Worm (Caenorhabditis elegans) whole organism, mixed stage, embryonic: ENCODE results near the gene suca-1.
A peak's percentile ranks its signal among the peaks of the same experiment; 100 is the strongest.

Source experiments
- M03D4.4 ChIP-seq: sonication (generic microtip); optimal IDR thresholded peaks from 2 replicates; lab custom pipeline; 2017; ENCODE audit warnings: mild to moderate bottlenecking, missing genetic modification characterization, missing compliant biosample characterization
- bed-3 ChIP-seq: fragments of 200-800 bp; sonication (Bioruptor generic); optimal IDR thresholded peaks from 3 replicates; lab custom pipeline; 2018; ENCODE audit warnings: mild to moderate bottlenecking, missing genetic modification characterization, moderate library complexity, missing compliant biosample characterization
- blmp-1 ChIP-seq: fragments of 150-350 bp; optimal IDR thresholded peaks from 2 replicates; lab custom pipeline; 2014; ENCODE audit warnings: missing biosample characterization, missing genetic modification characterization
- ceh-39 ChIP-seq: fragments of 150-350 bp; optimal IDR thresholded peaks from 2 replicates; lab custom pipeline; 2014; ENCODE audit warnings: missing biosample characterization, missing genetic modification characterization
- ceh-83 ChIP-seq: fragments of 200-800 bp; sonication (Bioruptor generic); optimal IDR thresholded peaks from 2 replicates; lab custom pipeline; 2018; ENCODE audit warnings: mild to moderate bottlenecking, missing genetic modification characterization, missing compliant biosample characterization
- ces-1 ChIP-seq: fragments of 150-350 bp; optimal IDR thresholded peaks from 2 replicates; lab custom pipeline; 2014; ENCODE audit warnings: missing biosample characterization, missing genetic modification reagents, missing genetic modification characterization
- cnd-1 ChIP-seq: fragments of 200-800 bp; sonication (Bioruptor generic); optimal IDR thresholded peaks from 2 replicates; lab custom pipeline; 2018; ENCODE audit warnings: mild to moderate bottlenecking, missing genetic modification characterization, missing compliant biosample characterization
- drap-1 ChIP-seq: fragments of 200-800 bp; sonication (Bioruptor generic); optimal IDR thresholded peaks from 3 replicates; lab custom pipeline; 2018; ENCODE audit warnings: mild to moderate bottlenecking, missing genetic modification characterization, missing compliant biosample characterization
- elt-1 ChIP-seq: sonication (generic microtip); optimal IDR thresholded peaks from 2 replicates; lab custom pipeline; 2017; ENCODE audit warnings: missing genetic modification characterization, mild to moderate bottlenecking, missing compliant biosample characterization, antibody characterized with exemption, moderate library complexity, borderline replicate concordance; ENCODE audit not compliant: insufficient read depth
- elt-3 ChIP-seq: fragments of 150-350 bp; optimal IDR thresholded peaks from 2 replicates; lab custom pipeline; 2014; ENCODE audit warnings: missing biosample characterization, missing genetic modification characterization
- flh-1 ChIP-seq: fragments of 200-800 bp; sonication (Bioruptor generic); optimal IDR thresholded peaks from 2 replicates; lab custom pipeline; 2018; ENCODE audit warnings: mild to moderate bottlenecking, missing genetic modification characterization, moderate library complexity, missing compliant biosample characterization
- ham-2 ChIP-seq: fragments of 200-800 bp; sonication (Bioruptor generic); optimal IDR thresholded peaks from 2 replicates; lab custom pipeline; 2018; ENCODE audit warnings: mild to moderate bottlenecking, missing genetic modification characterization, missing compliant biosample characterization
- hlh-1 ChIP-seq: fragments of 150-350 bp; optimal IDR thresholded peaks from 2 replicates; lab custom pipeline; 2014; ENCODE audit warnings: missing biosample characterization, missing genetic modification reagents, missing genetic modification characterization
- lin-13 ChIP-seq: fragments of 150-350 bp; optimal IDR thresholded peaks from 2 replicates; lab custom pipeline; 2014; ENCODE audit warnings: missing biosample characterization, missing genetic modification characterization
- lin-32 ChIP-seq: fragments of 200-800 bp; sonication (Bioruptor generic); optimal IDR thresholded peaks from 2 replicates; lab custom pipeline; 2018; ENCODE audit warnings: mild to moderate bottlenecking, missing genetic modification characterization, missing compliant biosample characterization
- lsy-2 ChIP-seq: fragments of 150-350 bp; optimal IDR thresholded peaks from 2 replicates; lab custom pipeline; 2014; ENCODE audit warnings: missing biosample characterization, missing genetic modification characterization
- mab-5 ChIP-seq: fragments of 150-350 bp; optimal IDR thresholded peaks from 2 replicates; lab custom pipeline; 2014; ENCODE audit warnings: missing biosample characterization, missing genetic modification characterization
- mep-1 ChIP-seq: fragments of 150-350 bp; optimal IDR thresholded peaks from 2 replicates; lab custom pipeline; 2017; ENCODE audit warnings: missing biosample characterization, missing genetic modification reagents, missing genetic modification characterization, inconsistent platforms
- mls-2 ChIP-seq: sonication (generic microtip); optimal IDR thresholded peaks from 2 replicates; lab custom pipeline; 2016; ENCODE audit warnings: mild to moderate bottlenecking, missing genetic modification characterization, moderate library complexity, missing compliant biosample characterization
- nhr-12 ChIP-seq: fragments of 150-350 bp; optimal IDR thresholded peaks from 2 replicates; lab custom pipeline; 2014; ENCODE audit warnings: missing biosample characterization, missing genetic modification characterization
- nhr-2 ChIP-seq: fragments of 150-350 bp; optimal IDR thresholded peaks from 2 replicates; lab custom pipeline; 2014; ENCODE audit warnings: missing biosample characterization, missing genetic modification characterization
- nhr-237 ChIP-seq: fragments of 150-350 bp; optimal IDR thresholded peaks from 2 replicates; lab custom pipeline; 2014; ENCODE audit warnings: missing biosample characterization, missing genetic modification characterization
- nhr-28 ChIP-seq: fragments of 150-350 bp; optimal IDR thresholded peaks from 2 replicates; lab custom pipeline; 2014; ENCODE audit warnings: missing biosample characterization, missing genetic modification characterization
- nhr-76 ChIP-seq: sonication (generic microtip); optimal IDR thresholded peaks from 2 replicates; lab custom pipeline; 2017; ENCODE audit warnings: missing biosample characterization, missing genetic modification characterization
- pha-4 ChIP-seq: fragments of 150-350 bp; optimal IDR thresholded peaks from 2 replicates; lab custom pipeline; 2018; ENCODE audit warnings: missing biosample characterization, missing genetic modification reagents, missing genetic modification characterization
- sem-2 ChIP-seq: fragments of 200-800 bp; sonication (Bioruptor generic); optimal IDR thresholded peaks from 2 replicates; lab custom pipeline; 2018; ENCODE audit warnings: mild to moderate bottlenecking, missing genetic modification characterization, missing compliant biosample characterization
- snpc-4 ChIP-seq: fragments of 150-350 bp; optimal IDR thresholded peaks from 2 replicates; lab custom pipeline; 2014; ENCODE audit warnings: missing biosample characterization, missing genetic modification characterization
- tbx-8 ChIP-seq: fragments of 200-800 bp; sonication (Bioruptor generic); optimal IDR thresholded peaks from 2 replicates; lab custom pipeline; 2018; ENCODE audit warnings: mild to moderate bottlenecking, missing genetic modification characterization, moderate library complexity, missing compliant biosample characterization
- unc-120 ChIP-seq: sonication (generic microtip); optimal IDR thresholded peaks from 2 replicates; lab custom pipeline; 2017; ENCODE audit warnings: missing genetic modification characterization, missing compliant biosample characterization; ENCODE audit not compliant: poor library complexity, severe bottlenecking
- unc-39 ChIP-seq: fragments of 150-350 bp; optimal IDR thresholded peaks from 2 replicates; lab custom pipeline; 2014; ENCODE audit warnings: missing biosample characterization, missing genetic modification characterization
- unc-62 ChIP-seq: fragments of 150-350 bp; optimal IDR thresholded peaks from 2 replicates; lab custom pipeline; 2014; ENCODE audit warnings: missing biosample characterization, missing genetic modification reagents, missing genetic modification characterization
- zip-8 ChIP-seq: fragments of 150-350 bp; optimal IDR thresholded peaks from 2 replicates; lab custom pipeline; 2014; ENCODE audit warnings: missing biosample characterization, missing genetic modification characterization
- ztf-11 ChIP-seq: fragments of 150-350 bp; optimal IDR thresholded peaks from 2 replicates; lab custom pipeline; 2014; ENCODE audit warnings: missing biosample characterization, missing genetic modification characterization

Gene suca-1

ce11 chrX:10903416-10903815, 3.5 kb upstream of the suca-1 start:
- TF ChIP-seq nhr-12 (no peak), ztf-11 (tag; lab: Kevin White, UChicago) (no peak), snpc-4 (tag; lab: Kevin White, UChicago) (no peak), unc-39 (tag; lab: Kevin White, UChicago) (no peak), M03D4.4 (tag; lab: Kevin White, UChicago) (no peak), lsy-2 (no peak)

ce11 chrX:10902723-10903322, 2.9 kb upstream of the suca-1 start, which contains the start of gene acbp-3:
Gene acbp-3 (plus strand): TSS chrX:10903272.
- TF ChIP-seq sem-2 (GFP tag; lab: Kevin White, UChicago) (no peak), nhr-76 (tag; lab: Kevin White, UChicago) (no peak), zip-8 (tag; lab: Kevin White, UChicago) (no peak), lin-32 (GFP tag; lab: Kevin White, UChicago) (no peak), M03D4.4 (tag; lab: Kevin White, UChicago) (no peak)

ce11 chrX:10901766-10902165, 1.9 kb upstream of the suca-1 start:
- TF ChIP-seq lin-32 (GFP tag; lab: Kevin White, UChicago) (no peak), blmp-1 (no peak), unc-120 (no peak), zip-8 (tag; lab: Kevin White, UChicago) (no peak), ces-1 (no peak), nhr-2 (tag; lab: Kevin White, UChicago) (no peak), mab-5 (tag; lab: Kevin White, UChicago) (no peak), pha-4 (tag; lab: Kevin White, UChicago) (no peak), mep-1 (no peak), ham-2 (no peak)

- TF ChIP-seq pha-4 (tag; lab: Kevin White, UChicago) = no peak
- TF ChIP-seq unc-62 (GFP tag; lab: Kevin White, UChicago) = peak; percentile 72
- TF ChIP-seq hlh-1 = peak; percentile 74
- TF ChIP-seq lin-32 (GFP tag; lab: Kevin White, UChicago) = no peak
- TF ChIP-seq M03D4.4 (tag; lab: Kevin White, UChicago) = peak; percentile 27
- peak; percentile 69 for TF ChIP-seq ces-1
- peak; percentile 86 for TF ChIP-seq unc-120
- TF ChIP-seq mep-1 = peak; percentile 72
- peak; percentile 35 for TF ChIP-seq nhr-12
- peak; percentile 18 for TF ChIP-seq cnd-1
- TF ChIP-seq mls-2 (tag; lab: Kevin White, UChicago) = peak; percentile 25
- no peak for TF ChIP-seq elt-3 (tag; lab: Kevin White, UChicago)
- peak; percentile 45 for TF ChIP-seq drap-1
Observed at ce11 chrX:10900952-10901351, 1.0 kb upstream of the suca-1 start.

- TF ChIP-seq bed-3 (no peak), lin-32 (GFP tag; lab: Kevin White, UChicago) (no peak), nhr-237 (no peak), ceh-39 (tag; lab: Kevin White, UChicago) (no peak), snpc-4 (tag; lab: Kevin White, UChicago) (no peak)
Observed at ce11 chrX:10896498-10896897, 3.4 kb downstream of the suca-1 start, which contains the start of gene haly-1. Gene haly-1 (minus strand): TSS chrX:10896598.

ce11 chrX:10891890-10892289, 8.0 kb downstream of the suca-1 start, which contains the start of gene F47B10.3:
Gene F47B10.3 (plus strand): TSS chrX:10892190.
- TF ChIP-seq lin-32 (GFP tag; lab: Kevin White, UChicago) (no peak), unc-62 (GFP tag; lab: Kevin White, UChicago) (no peak), bed-3 (no peak), nhr-28 (tag; lab: Kevin White, UChicago) (no peak), nhr-237 (no peak), mls-2 (tag; lab: Kevin White, UChicago) (no peak), tbx-8 (no peak), ces-1 (no peak), ceh-83 (GFP tag; lab: Kevin White, UChicago) (no peak), M03D4.4 (tag; lab: Kevin White, UChicago) (no peak), unc-120 (no peak), elt-1 (tag; lab: Kevin White, UChicago) (no peak), flh-1 (GFP tag; lab: Kevin White, UChicago) (no peak), nhr-12 (no peak), mep-1 (no peak), lin-13 (no peak)
